Fruit fly (Drosophila melanogaster) whole organism, embryonic: ENCODE results near the gene CG7342.
A peak's percentile ranks its signal among the peaks of the same experiment; 100 is the strongest.

Experiments
- B-H2 ChIP-seq: fragments of 200-800 bp; sonication (Bioruptor generic); optimal IDR thresholded peaks from 2 replicates; lab custom pipeline; 2018; ENCODE audit warnings: missing biosample characterization, mild to moderate bottlenecking, missing genetic modification characterization
- BEAF-32 ChIP-seq: fragments of 200-800 bp; sonication (Bioruptor generic); optimal IDR thresholded peaks from 3 replicates; lab custom pipeline; 2017; ENCODE audit warnings: missing biosample characterization, missing genetic modification characterization, mild to moderate bottlenecking, moderate library complexity, missing genetic modification reagents
- CG10267 ChIP-seq: fragments of 200-800 bp; sonication (Bioruptor generic); optimal IDR thresholded peaks from 2 replicates; lab custom pipeline; 2018; ENCODE audit warnings: missing biosample characterization, mild to moderate bottlenecking, missing genetic modification characterization, moderate library complexity
- CG10543 ChIP-seq: fragments of 200-800 bp; sonication (Bioruptor generic); optimal IDR thresholded peaks from 3 replicates; lab custom pipeline; 2017; ENCODE audit warnings: missing biosample characterization, mild to moderate bottlenecking, missing genetic modification characterization, moderate library complexity
- CG13296 ChIP-seq: fragments of 200-800 bp; sonication (Bioruptor generic); optimal IDR thresholded peaks from 3 replicates; lab custom pipeline; 2018; ENCODE audit warnings: missing biosample characterization, mild to moderate bottlenecking, missing genetic modification characterization
- CG13775 ChIP-seq: fragments of 200-800 bp; sonication (Bioruptor generic); optimal IDR thresholded peaks from 3 replicates; lab custom pipeline; 2017; ENCODE audit warnings: missing biosample characterization, mild to moderate bottlenecking, missing genetic modification characterization
- CG14860 ChIP-seq: fragments of 200-800 bp; sonication (Bioruptor generic); IDR thresholded peaks from 3 replicates; pipeline ENCODE4 v1.3.6; 2022; ENCODE audit warnings: missing biosample characterization, missing genetic modification characterization; ENCODE audit not compliant: partially characterized antibody
- CG17361 ChIP-seq: fragments of 200-800 bp; sonication (Bioruptor generic); IDR thresholded peaks from 3 replicates; pipeline ENCODE4 v1.3.6; 2022; ENCODE audit warnings: missing biosample characterization, missing genetic modification characterization
- CG17612 ChIP-seq: fragments of 200-800 bp; sonication (Bioruptor generic); IDR thresholded peaks from 2 replicates; pipeline ENCODE4 v1.3.6; 2022; ENCODE audit warnings: missing biosample characterization, missing genetic modification characterization
- CG2199 ChIP-seq: fragments of 200-800 bp; sonication (Bioruptor generic); IDR thresholded peaks from 3 replicates; pipeline ENCODE4 v1.3.6; 2022; ENCODE audit warnings: missing biosample characterization, missing genetic modification characterization
- CG2889 ChIP-seq: fragments of 200-800 bp; sonication (Bioruptor generic); IDR thresholded peaks from 3 replicates; pipeline ENCODE4 v1.3.6; 2022; ENCODE audit warnings: missing biosample characterization, missing genetic modification characterization
- CG3065 ChIP-seq: fragments of 200-800 bp; sonication (Bioruptor generic); optimal IDR thresholded peaks from 2 replicates; lab custom pipeline; 2016; ENCODE audit warnings: missing biosample characterization, missing genetic modification characterization
- CG31441 ChIP-seq: fragments of 200-800 bp; sonication (Bioruptor generic); IDR thresholded peaks from 2 replicates; pipeline ENCODE4 v1.3.6; 2022; ENCODE audit warnings: missing biosample characterization, missing genetic modification characterization
- CG34224 ChIP-seq: fragments of 200-800 bp; sonication (Bioruptor generic); IDR thresholded peaks from 3 replicates; pipeline ENCODE4 v1.3.6; 2022; ENCODE audit warnings: missing biosample characterization, missing genetic modification characterization; ENCODE audit not compliant: partially characterized antibody
- CG34422 ChIP-seq: fragments of 200-800 bp; sonication (Bioruptor generic); IDR thresholded peaks from 3 replicates; pipeline ENCODE4 v1.3.6; 2022; ENCODE audit warnings: missing biosample characterization, missing genetic modification characterization
- CG3726 ChIP-seq: fragments of 200-800 bp; sonication (Bioruptor generic); IDR thresholded peaks from 3 replicates; pipeline ENCODE4, ENCODE4 v1.3.6; 2022; ENCODE audit warnings: missing biosample characterization, missing genetic modification characterization
- CG6689 ChIP-seq: fragments of 200-800 bp; sonication (Bioruptor generic); IDR thresholded peaks from 2 replicates; pipeline ENCODE4 v1.3.6; 2022; ENCODE audit warnings: missing biosample characterization, missing genetic modification characterization
- CG7928 ChIP-seq: fragments of 200-800 bp; sonication (Bioruptor generic); optimal IDR thresholded peaks from 2 replicates; lab custom pipeline; 2017; ENCODE audit warnings: missing biosample characterization, mild to moderate bottlenecking, missing genetic modification characterization
- CG8765 ChIP-seq: fragments of 200-800 bp; sonication (Bioruptor generic); IDR thresholded peaks from 2 replicates; pipeline ENCODE4 v1.3.6; 2022; ENCODE audit warnings: missing biosample characterization, missing genetic modification characterization
- CG9609 ChIP-seq: fragments of 200-800 bp; sonication (Bioruptor generic); optimal IDR thresholded peaks from 3 replicates; lab custom pipeline; 2016; ENCODE audit warnings: missing biosample characterization, missing genetic modification characterization
- CG9932 ChIP-seq: fragments of 200-800 bp; sonication (Bioruptor generic); IDR thresholded peaks from 2 replicates; pipeline ENCODE4 v1.3.6; 2022; ENCODE audit warnings: missing biosample characterization, missing genetic modification characterization
- Chrac-16 ChIP-seq: fragments of 200-800 bp; sonication (Bioruptor generic); optimal IDR thresholded peaks from 3 replicates; lab custom pipeline; 2016; ENCODE audit warnings: missing biosample characterization, missing genetic modification characterization
- Dp ChIP-seq: fragments of 200-800 bp; sonication (Bioruptor generic); optimal IDR thresholded peaks from 2 replicates; lab custom pipeline; 2018; ENCODE audit warnings: missing biosample characterization, mild to moderate bottlenecking, missing genetic modification characterization, moderate library complexity
- Eip74EF ChIP-seq, 2 experiments: fragments of 200-800 bp in 1 of 2; fragments of >200 bp in 1 of 2; sonication (Bioruptor generic) in 1 of 2; optimal IDR thresholded peaks; 2 replicates each; lab custom pipeline; 2017 to 2019; ENCODE audit warnings: missing biosample characterization in 2 of 2, missing genetic modification characterization in 2 of 2, mild to moderate bottlenecking in 1 of 2, moderate library complexity in 1 of 2
- Fer2 ChIP-seq: fragments of 200-800 bp; sonication (Bioruptor generic); optimal IDR thresholded peaks from 2 replicates; lab custom pipeline; 2018; ENCODE audit warnings: missing biosample characterization, mild to moderate bottlenecking, missing genetic modification characterization, moderate library complexity
- HmgD ChIP-seq: fragments of 200-800 bp; sonication (Bioruptor generic); optimal IDR thresholded peaks from 3 replicates; lab custom pipeline; 2016; ENCODE audit warnings: missing biosample characterization, missing genetic modification characterization
- Hsf ChIP-seq: fragments of 200-800 bp; sonication (Bioruptor generic); optimal IDR thresholded peaks from 3 replicates; lab custom pipeline; 2016; ENCODE audit warnings: missing biosample characterization, missing genetic modification characterization
- Lim3 ChIP-seq: fragments of 200-800 bp; sonication (Bioruptor generic); IDR thresholded peaks from 2 replicates; pipeline ENCODE4 v1.3.6; 2022; ENCODE audit warnings: missing biosample characterization, missing genetic modification characterization
- NK7.1 ChIP-seq: fragments of 200-800 bp; sonication (Bioruptor generic); optimal IDR thresholded peaks from 3 replicates; lab custom pipeline; 2016; ENCODE audit warnings: missing biosample characterization, missing genetic modification characterization
- Sry-δ ChIP-seq: fragments of 200-800 bp; sonication (Bioruptor generic); optimal IDR thresholded peaks from 2 replicates; lab custom pipeline; 2016; ENCODE audit warnings: missing biosample characterization, missing genetic modification characterization
- bab2 ChIP-seq: fragments of 200-800 bp; sonication (Bioruptor generic); optimal IDR thresholded peaks from 2 replicates; lab custom pipeline; 2016; ENCODE audit warnings: missing biosample characterization, missing genetic modification characterization
- cad ChIP-seq: fragments of >200 bp; optimal IDR thresholded peaks from 2 replicates; lab custom pipeline; 2017; ENCODE audit warnings: missing biosample characterization, missing genetic modification characterization
- chinmo ChIP-seq: fragments of 200-800 bp; sonication (Bioruptor generic); IDR thresholded peaks from 4 replicates; pipeline ENCODE4 v1.3.6; 2022; ENCODE audit warnings: missing biosample characterization, missing genetic modification characterization; ENCODE audit not compliant: partially characterized antibody
- dpn ChIP-seq, 2 experiments: fragments of 200-800 bp; sonication (Bioruptor generic); optimal IDR thresholded peaks; 3 replicates each; lab custom pipeline; 2016; ENCODE audit warnings: missing biosample characterization in 2 of 2, missing genetic modification characterization in 2 of 2
- exex ChIP-seq: fragments of 200-800 bp; sonication (Bioruptor generic); optimal IDR thresholded peaks from 4 replicates; lab custom pipeline; 2018; ENCODE audit warnings: missing biosample characterization, mild to moderate bottlenecking, missing genetic modification characterization, moderate library complexity
- eyg ChIP-seq: fragments of 200-800 bp; sonication (Bioruptor generic); optimal IDR thresholded peaks from 3 replicates; lab custom pipeline; 2016; ENCODE audit warnings: missing biosample characterization, missing genetic modification characterization
- fd64A ChIP-seq: fragments of 200-800 bp; sonication (Bioruptor generic); optimal IDR thresholded peaks from 3 replicates; lab custom pipeline; 2018; ENCODE audit warnings: missing biosample characterization, mild to moderate bottlenecking, missing genetic modification characterization
- fu2 ChIP-seq: fragments of 200-800 bp; sonication (Bioruptor generic); optimal IDR thresholded peaks from 2 replicates; lab custom pipeline; 2016; ENCODE audit warnings: missing biosample characterization, missing genetic modification characterization
- ken ChIP-seq: fragments of 200-800 bp; sonication (Bioruptor generic); IDR thresholded peaks from 3 replicates; pipeline ENCODE4 v1.3.6; 2022; ENCODE audit warnings: missing biosample characterization, missing genetic modification characterization
- knrl ChIP-seq: fragments of 200-800 bp; sonication (Bioruptor generic); IDR thresholded peaks from 3 replicates; pipeline ENCODE4 v1.3.6; 2022; ENCODE audit warnings: missing biosample characterization, missing genetic modification characterization; ENCODE audit not compliant: partially characterized antibody
- lov ChIP-seq, 2 experiments: fragments of 200-800 bp in 1 of 2; fragments of >200 bp in 1 of 2; sonication (Bioruptor generic) in 1 of 2; IDR thresholded peaks in 1 of 2; optimal IDR thresholded peaks in 1 of 2; 2 replicates in 1 of 2; 3 replicates in 1 of 2; pipeline versions ENCODE4 v1.3.6 to Lab custom; 2017 to 2022; ENCODE audit warnings: missing biosample characterization in 1 of 2, missing genetic modification characterization in 1 of 2
- nerfin-2 ChIP-seq: fragments of 200-800 bp; sonication (Bioruptor generic); IDR thresholded peaks from 2 replicates; pipeline ENCODE4 v1.3.6; 2022; ENCODE audit warnings: missing biosample characterization, missing genetic modification characterization; ENCODE audit not compliant: partially characterized antibody
- onecut ChIP-seq: fragments of 200-800 bp; sonication (Bioruptor generic); IDR thresholded peaks from 2 replicates; pipeline ENCODE4 v1.3.6; 2022; ENCODE audit warnings: missing biosample characterization, missing genetic modification characterization
- pnt ChIP-seq: fragments of 200-800 bp; sonication (Bioruptor generic); optimal IDR thresholded peaks from 3 replicates; lab custom pipeline; 2016; ENCODE audit warnings: missing biosample characterization, missing genetic modification characterization
- pum ChIP-seq: fragments of 200-800 bp; sonication (Bioruptor generic); optimal IDR thresholded peaks from 2 replicates; lab custom pipeline; 2016; ENCODE audit warnings: missing biosample characterization, missing genetic modification characterization
- shn ChIP-seq: fragments of 200-800 bp; sonication (Bioruptor generic); optimal IDR thresholded peaks from 3 replicates; lab custom pipeline; 2016; ENCODE audit warnings: missing biosample characterization, missing genetic modification characterization
- sr ChIP-seq: fragments of 200-800 bp; sonication (Bioruptor generic); IDR thresholded peaks from 3 replicates; pipeline ENCODE4 v1.3.6; 2022; ENCODE audit warnings: missing biosample characterization, missing genetic modification characterization

CG7342 gene

DNA sequence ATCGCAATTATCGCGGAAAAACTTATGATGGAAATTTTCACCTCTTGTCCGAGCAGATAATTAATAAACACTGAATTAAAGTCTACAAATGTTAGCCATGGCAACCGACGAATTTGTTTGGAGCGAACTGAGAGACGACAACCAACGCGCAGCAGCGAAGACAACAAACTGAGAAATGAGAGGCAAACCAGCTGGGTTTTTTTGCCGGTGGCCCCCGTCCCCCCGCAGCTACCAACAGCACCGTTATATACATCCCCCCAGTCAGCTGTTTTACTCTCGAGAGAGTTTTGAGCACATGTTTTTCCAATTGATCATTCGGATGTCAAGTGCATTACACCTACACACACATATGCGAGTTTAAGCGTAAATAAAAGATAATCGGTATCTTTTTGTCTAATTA is 37.9 kb downstream of the CG7342 start (continued):
- TF ChIP-seq CG34224 (GFP tag; lab: Robert Waterston, UW) (peak; percentile 62), Hsf (GFP tag; lab: Kevin White, UChicago) (no peak), CG3065 (GFP tag; lab: Kevin White, UChicago) (no peak), CG17612 (GFP tag; lab: Robert Waterston, UW) (no peak), CG9932 (GFP tag; lab: Robert Waterston, UW) (no peak), CG13775 (GFP tag; lab: Kevin White, UChicago) (no peak), CG10543 (GFP tag; lab: Kevin White, UChicago) (no peak), CG34422 (peak; percentile 69; the same call in 1 of the 3 replicates), Fer2 (tag; lab: Kevin White, UChicago) (no peak), fu2 (GFP tag; lab: Kevin White, UChicago) (no peak), CG13296 (GFP tag; lab: Kevin White, UChicago) (no peak), CG3726 (GFP tag; lab: Robert Waterston, UW) (no peak)

DNA sequence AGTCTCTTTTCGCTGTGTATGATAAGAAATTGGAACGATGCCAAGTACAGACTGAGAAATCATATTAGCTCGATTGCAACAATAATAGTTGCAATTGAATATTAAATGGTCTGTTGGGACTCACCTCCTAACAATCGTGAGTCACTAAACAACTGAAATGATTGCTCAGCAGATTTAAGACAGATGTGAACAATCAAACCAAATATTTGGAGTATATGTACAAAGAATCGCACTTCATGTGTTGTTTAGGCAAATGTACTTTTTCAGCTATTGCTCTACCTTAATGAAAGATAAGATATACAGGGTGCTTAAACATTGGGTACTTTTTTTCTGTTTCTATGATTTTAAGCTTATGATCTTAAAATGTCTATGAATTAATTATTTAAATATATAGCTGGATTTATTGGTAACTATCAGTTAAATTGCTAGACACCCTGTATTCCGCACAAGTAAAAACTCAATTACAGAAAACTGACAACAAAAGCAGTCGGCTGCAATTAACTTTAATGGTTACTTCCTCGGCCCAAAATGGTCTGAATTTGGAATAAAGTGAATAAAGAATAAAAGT is 38.4 kb downstream of the CG7342 start:
- TF ChIP-seq CG14860 (GFP tag; lab: Robert Waterston, UW) (no peak), chinmo (GFP tag; lab: Robert Waterston, UW) (no peak), exex (tag; lab: Kevin White, UChicago) (peak; percentile 66), CG2889 (GFP tag; lab: Robert Waterston, UW) (peak; percentile 74; the same call in 2 of the 3 replicates), dpn (GFP tag; optimal IDR thresholded peaks at IDR 0.05; lab: Kevin White, UChicago) (peak; percentile 59 to 75), Eip74EF (GFP tag; optimal IDR thresholded peaks at IDR 0.05; lab: Kevin White, UChicago) (peak in 1 of 2 experiments; percentile 75), bab2 (GFP tag; lab: Kevin White, UChicago) (peak; percentile 83), CG6689 (GFP tag; lab: Robert Waterston, UW) (peak; percentile 87), pnt (GFP tag; lab: Kevin White, UChicago) (no peak), CG10267 (tag; lab: Kevin White, UChicago) (peak; percentile 84), cad (GFP tag; lab: Kevin White, UChicago) (no peak), Dp (GFP tag; lab: Kevin White, UChicago) (no peak), knrl (no peak), CG9609 (GFP tag; lab: Kevin White, UChicago) (peak; percentile 18), fd64A (GFP tag; lab: Kevin White, UChicago) (peak; percentile 50), Chrac-16 (GFP tag; lab: Kevin White, UChicago) (peak; percentile 50), HmgD (GFP tag; lab: Kevin White, UChicago) (no peak), Sry-δ (GFP tag; lab: Kevin White, UChicago) (no peak), lov (optimal IDR thresholded peaks at IDR 0.05; lab: Kevin White, UChicago) (no peak), lov (GFP tag; IDR thresholded peaks at IDR 0.05; lab: Robert Waterston, UW) (peak; percentile 94), onecut (GFP tag; lab: Robert Waterston, UW) (peak; percentile 81), NK7.1 (GFP tag; lab: Kevin White, UChicago) (peak; percentile 64), B-H2 (GFP tag; lab: Kevin White, UChicago) (peak; percentile 74), CG17361 (peak; percentile 77; the same call in 2 of the 3 replicates), CG34224 (GFP tag; lab: Robert Waterston, UW) (no peak), eyg (GFP tag; lab: Kevin White, UChicago) (peak; percentile 57), CG2199 (GFP tag; lab: Robert Waterston, UW) (0 out of 3 replicates have a peak, but pooled peaks have one; percentile 65), shn (GFP tag; lab: Kevin White, UChicago) (no peak), nerfin-2 (GFP tag; lab: Robert Waterston, UW) (no peak), BEAF-32 (GFP tag; lab: Kevin White, UChicago) (no peak), CG31441 (GFP tag; lab: Robert Waterston, UW) (peak; percentile 87), CG8765 (GFP tag; lab: Robert Waterston, UW) (peak; percentile 57; the same call in 1 of the 2 replicates), sr (GFP tag; lab: Robert Waterston, UW) (peak; percentile 57; the same call in 2 of the 3 replicates), CG7928 (GFP tag; lab: Kevin White, UChicago) (peak; percentile 42), ken (GFP tag; lab: Robert Waterston, UW) (peak; percentile 87), Lim3 (GFP tag; lab: Robert Waterston, UW) (0 out of 2 replicates have a peak, but pooled peaks have one; percentile 51), pum (GFP tag; lab: Kevin White, UChicago) (peak; percentile 41), CG13775 (GFP tag; lab: Kevin White, UChicago) (peak; percentile 76)
